Fruit fly (Drosophila melanogaster) whole organism: ENCODE data around the gene Eig71Eb.
A peak's percentile ranks its signal among the peaks of the same experiment; 100 is the strongest.

Source experiments
- CG8478 ChIP-seq: fragments of >200 bp; optimal IDR thresholded peaks from 2 replicates; lab custom pipeline; 2018; ENCODE audit warnings: inconsistent platforms
- Dll ChIP-seq: fragments of >200 bp; optimal IDR thresholded peaks from 2 replicates; lab custom pipeline; 2017
- EcR ChIP-seq, 2 experiments: fragments of >200 bp; optimal IDR thresholded peaks; 2 replicates each; lab custom pipeline; 2017; ENCODE audit warnings: missing biosample characterization in 2 of 2, missing genetic modification characterization in 2 of 2, missing genetic modification reagents in 2 of 2
- pan ChIP-seq: fragments of >200 bp; optimal IDR thresholded peaks from 2 replicates; lab custom pipeline; 2017
- psq ChIP-seq: fragments of >200 bp; optimal IDR thresholded peaks from 2 replicates; lab custom pipeline; 2017
- usp ChIP-seq: fragments of >200 bp; optimal IDR thresholded peaks from 2 replicates; lab custom pipeline; 2017; ENCODE audit warnings: missing biosample characterization, missing genetic modification characterization, mixed read lengths

Gene Eig71Eb

dm6 chr3L:15649561-15649960 lies at the start of gene Eig71Eb, which contains the start of gene Eig71Ea:
Eig71Eb (plus strand) TSS chr3L:15649936.
Eig71Ea (minus strand) TSS chr3L:15649661.
- no peak for TF ChIP-seq CG8478 (lab: Kevin White, UChicago)
- no peak for TF ChIP-seq pan (lab: Kevin White, UChicago)
- TF ChIP-seq psq = no peak
- TF ChIP-seq Dll (lab: Kevin White, UChicago) = no peak
- no peak for TF ChIP-seq usp (GFP tag; lab: Kevin White, UChicago)
- no peak for TF ChIP-seq EcR (GFP tag; optimal IDR thresholded peaks at IDR 0.05; lab: Kevin White, UChicago)

dm6 chr3L:15600051-15600450 lies 49.7 kb upstream of the Eig71Eb start:
- TF ChIP-seq CG8478 (lab: Kevin White, UChicago) (no peak), usp (GFP tag; lab: Kevin White, UChicago) (no peak), pan (lab: Kevin White, UChicago) (no peak), Dll (lab: Kevin White, UChicago) (no peak), psq (no peak), EcR (GFP tag; optimal IDR thresholded peaks at IDR 0.05; lab: Kevin White, UChicago) (no peak)

- TF ChIP-seq usp (GFP tag; lab: Kevin White, UChicago) (no peak), psq (no peak), CG8478 (lab: Kevin White, UChicago) (no peak), pan (lab: Kevin White, UChicago) (no peak), Dll (lab: Kevin White, UChicago) (no peak), EcR (GFP tag; optimal IDR thresholded peaks at IDR 0.05; lab: Kevin White, UChicago) (no peak)
Observed at dm6 chr3L:15604979-15605378, 44.8 kb upstream of the Eig71Eb start.

- TF ChIP-seq Dll (lab: Kevin White, UChicago) = no peak
- TF ChIP-seq CG8478 (lab: Kevin White, UChicago) = no peak
- TF ChIP-seq psq = no peak
- TF ChIP-seq usp (GFP tag; lab: Kevin White, UChicago) = no peak
- TF ChIP-seq pan (lab: Kevin White, UChicago) = no peak
- TF ChIP-seq EcR (GFP tag; optimal IDR thresholded peaks at IDR 0.05; lab: Kevin White, UChicago) = no peak
Observed at dm6 chr3L:15610109-15610508, 39.6 kb upstream of the Eig71Eb start, which contains the start of gene CG7650. CG7650 (minus strand) TSS chr3L:15610386.

dm6 chr3L:15612728-15613127 lies 37.0 kb upstream of the Eig71Eb start, which contains the start of gene CG13449:
CG13449 (minus strand) TSS chr3L:15612828.
- no peak for TF ChIP-seq Dll (lab: Kevin White, UChicago)
- no peak for TF ChIP-seq EcR (GFP tag; optimal IDR thresholded peaks at IDR 0.05; lab: Kevin White, UChicago)
- no peak for TF ChIP-seq psq
- TF ChIP-seq pan (lab: Kevin White, UChicago) = no peak
- TF ChIP-seq usp (GFP tag; lab: Kevin White, UChicago) = no peak
- TF ChIP-seq CG8478 (lab: Kevin White, UChicago) = no peak

dm6 chr3L:15616490-15616889 lies 33.2 kb upstream of the Eig71Eb start:
- TF ChIP-seq EcR (GFP tag; optimal IDR thresholded peaks at IDR 0.05; lab: Kevin White, UChicago) (no peak), psq (no peak), pan (lab: Kevin White, UChicago) (no peak), usp (GFP tag; lab: Kevin White, UChicago) (no peak), Dll (lab: Kevin White, UChicago) (no peak), CG8478 (lab: Kevin White, UChicago) (no peak)

- TF ChIP-seq CG8478 (lab: Kevin White, UChicago) = no peak
- TF ChIP-seq pan (lab: Kevin White, UChicago) = no peak
- no peak for TF ChIP-seq EcR (GFP tag; optimal IDR thresholded peaks at IDR 0.05; lab: Kevin White, UChicago)
- TF ChIP-seq psq = no peak
- TF ChIP-seq Dll (lab: Kevin White, UChicago) = no peak
- no peak for TF ChIP-seq usp (GFP tag; lab: Kevin White, UChicago)
Observed at dm6 chr3L:15616900-15617299, 32.8 kb upstream of the Eig71Eb start.

dm6 chr3L:15619626-15620247 lies 30.0 kb upstream of the Eig71Eb start, which contains the start of gene Phs:
Phs (plus strand) TSS chr3L:15619901.
- TF ChIP-seq psq (no peak), CG8478 (lab: Kevin White, UChicago) (no peak), pan (lab: Kevin White, UChicago) (no peak), Dll (lab: Kevin White, UChicago) (peak; percentile 84)

dm6 chr3L:15624097-15624496 lies 25.6 kb upstream of the Eig71Eb start:
- TF ChIP-seq EcR (GFP tag; optimal IDR thresholded peaks at IDR 0.05; lab: Kevin White, UChicago) (no peak), pan (lab: Kevin White, UChicago) (no peak), psq (no peak), usp (GFP tag; lab: Kevin White, UChicago) (no peak), Dll (lab: Kevin White, UChicago) (no peak), CG8478 (lab: Kevin White, UChicago) (no peak)

- TF ChIP-seq pan (lab: Kevin White, UChicago) (no peak), usp (GFP tag; lab: Kevin White, UChicago) (no peak), Dll (lab: Kevin White, UChicago) (no peak), EcR (GFP tag; optimal IDR thresholded peaks at IDR 0.05; lab: Kevin White, UChicago) (no peak), CG8478 (lab: Kevin White, UChicago) (no peak), psq (no peak)
Observed at dm6 chr3L:15624944-15625610, 24.7 kb upstream of the Eig71Eb start.

- TF ChIP-seq EcR (GFP tag; optimal IDR thresholded peaks at IDR 0.05; lab: Kevin White, UChicago) (peak; percentile 43 to 81), usp (GFP tag; lab: Kevin White, UChicago) (no peak)
Observed at dm6 chr3L:15625676-15626414, 23.9 kb upstream of the Eig71Eb start.
